Fruit fly (Drosophila melanogaster) whole organism, prepupa: ENCODE results near the gene CG10993.

Source experiments
- Blimp-1 ChIP-seq: fragments of 200-800 bp; sonication (Bioruptor generic); optimal IDR thresholded peaks from 3 replicates; lab custom pipeline; 2017; ENCODE audit warnings: missing biosample characterization, missing genetic modification characterization, mild to moderate bottlenecking, moderate library complexity, missing genetic modification reagents
- CG10631 ChIP-seq: fragments of 200-800 bp; sonication (Bioruptor generic); optimal IDR thresholded peaks from 2 replicates; lab custom pipeline; 2016; ENCODE audit warnings: missing biosample characterization, missing genetic modification characterization
- CG10669 ChIP-seq: fragments of 200-800 bp; sonication (Bioruptor generic); optimal IDR thresholded peaks from 3 replicates; lab custom pipeline; 2018; ENCODE audit warnings: missing biosample characterization, mild to moderate bottlenecking, missing genetic modification characterization, moderate library complexity
- CG11762 ChIP-seq: fragments of 200-800 bp; sonication (Bioruptor generic); optimal IDR thresholded peaks from 3 replicates; lab custom pipeline; 2016; ENCODE audit warnings: missing biosample characterization, missing genetic modification characterization; ENCODE audit not compliant: insufficient read depth
- CG11902 ChIP-seq: fragments of 200-800 bp; sonication (Bioruptor generic); optimal IDR thresholded peaks from 3 replicates; lab custom pipeline; 2016; ENCODE audit warnings: missing biosample characterization, missing genetic modification characterization
- CG15336 ChIP-seq: fragments of 200-800 bp; sonication (Bioruptor generic); IDR thresholded peaks from 2 replicates; pipeline ENCODE4 v1.3.6; 2022; ENCODE audit warnings: missing biosample characterization, missing genetic modification characterization
- CG1621 ChIP-seq: fragments of 200-800 bp; sonication (Bioruptor generic); optimal IDR thresholded peaks from 3 replicates; lab custom pipeline; 2018; ENCODE audit warnings: missing biosample characterization, mild to moderate bottlenecking, missing genetic modification characterization
- CG16779 ChIP-seq: fragments of 200-800 bp; sonication (Bioruptor generic); optimal IDR thresholded peaks from 3 replicates; lab custom pipeline; 2017; ENCODE audit warnings: missing biosample characterization, mild to moderate bottlenecking, missing genetic modification characterization
- CG31627 ChIP-seq: fragments of 200-800 bp; sonication (Bioruptor generic); optimal IDR thresholded peaks from 3 replicates; lab custom pipeline; 2016; ENCODE audit warnings: missing biosample characterization, missing genetic modification characterization
- CG32006 ChIP-seq: fragments of 200-800 bp; sonication (Bioruptor generic); optimal IDR thresholded peaks from 3 replicates; lab custom pipeline; 2017; ENCODE audit warnings: missing biosample characterization, mild to moderate bottlenecking, missing genetic modification characterization
- CG4318 ChIP-seq: fragments of 200-800 bp; sonication (Bioruptor generic); optimal IDR thresholded peaks from 3 replicates; lab custom pipeline; 2017; ENCODE audit warnings: missing biosample characterization, mild to moderate bottlenecking, missing genetic modification characterization
- CG6163 ChIP-seq: fragments of 200-800 bp; sonication (Bioruptor generic); IDR thresholded peaks from 3 replicates; pipeline ENCODE4 v1.3.6; 2022; ENCODE audit warnings: missing biosample characterization, missing genetic modification characterization
- CG6276 ChIP-seq: fragments of 200-800 bp; sonication (Bioruptor generic); optimal IDR thresholded peaks from 2 replicates; lab custom pipeline; 2017; ENCODE audit warnings: missing biosample characterization, mild to moderate bottlenecking, missing genetic modification characterization
- CG6792 ChIP-seq: fragments of 200-800 bp; sonication (Bioruptor generic); optimal IDR thresholded peaks from 3 replicates; lab custom pipeline; 2016; ENCODE audit warnings: missing biosample characterization, missing genetic modification characterization
- CG6808 ChIP-seq: fragments of 200-800 bp; sonication (Bioruptor generic); optimal IDR thresholded peaks from 3 replicates; lab custom pipeline; 2017; ENCODE audit warnings: missing biosample characterization, missing genetic modification characterization, mild to moderate bottlenecking, moderate library complexity, missing genetic modification reagents
- CG6854 ChIP-seq: fragments of 200-800 bp; sonication (Bioruptor generic); optimal IDR thresholded peaks from 2 replicates; lab custom pipeline; 2017; ENCODE audit warnings: missing biosample characterization, mild to moderate bottlenecking, missing genetic modification characterization
- CG7368 ChIP-seq: fragments of 200-800 bp; sonication (Bioruptor generic); optimal IDR thresholded peaks from 3 replicates; lab custom pipeline; 2016; ENCODE audit warnings: missing biosample characterization, missing genetic modification characterization
- CG8119 ChIP-seq: fragments of 200-800 bp; sonication (Bioruptor generic); IDR thresholded peaks from 3 replicates; pipeline ENCODE4 v1.3.6; 2022; ENCODE audit warnings: missing biosample characterization, missing genetic modification characterization
- CG8319 ChIP-seq: fragments of 200-800 bp; sonication (Bioruptor generic); optimal IDR thresholded peaks from 3 replicates; lab custom pipeline; 2016; ENCODE audit warnings: missing biosample characterization, missing genetic modification characterization
- CG9139 ChIP-seq: fragments of 200-800 bp; sonication (Bioruptor generic); optimal IDR thresholded peaks from 3 replicates; lab custom pipeline; 2017; ENCODE audit warnings: missing biosample characterization, mild to moderate bottlenecking, missing genetic modification characterization
- Eip75B ChIP-seq: fragments of 200-800 bp; sonication (Bioruptor generic); optimal IDR thresholded peaks from 3 replicates; lab custom pipeline; 2016; ENCODE audit warnings: missing biosample characterization, missing genetic modification characterization
- Eip93F ChIP-seq: fragments of 200-800 bp; sonication (Bioruptor generic); optimal IDR thresholded peaks from 2 replicates; lab custom pipeline; 2016; ENCODE audit warnings: missing biosample characterization, mild to moderate bottlenecking, missing genetic modification characterization
- Ets21C ChIP-seq: fragments of 200-800 bp; sonication (Bioruptor generic); optimal IDR thresholded peaks from 3 replicates; lab custom pipeline; 2016; ENCODE audit warnings: missing biosample characterization, missing genetic modification characterization
- Gug ChIP-seq: fragments of 200-800 bp; sonication (Bioruptor generic); IDR thresholded peaks from 2 replicates; pipeline ENCODE4 v1.3.6; 2022; ENCODE audit warnings: missing biosample characterization, missing genetic modification characterization
- Hr38 ChIP-seq: sonication (Bioruptor generic); optimal IDR thresholded peaks from 2 replicates; lab custom pipeline; 2016; ENCODE audit warnings: missing biosample characterization, missing genetic modification characterization
- Hr39 ChIP-seq: fragments of 200-800 bp; sonication (Bioruptor generic); optimal IDR thresholded peaks from 2 replicates; lab custom pipeline; 2016; ENCODE audit warnings: missing biosample characterization, missing genetic modification characterization
- Hr4 ChIP-seq: fragments of 200-800 bp; sonication (Bioruptor generic); optimal IDR thresholded peaks from 3 replicates; lab custom pipeline; 2016; ENCODE audit warnings: missing biosample characterization, missing genetic modification characterization
- Lpt ChIP-seq: fragments of 200-800 bp; sonication (Bioruptor generic); optimal IDR thresholded peaks from 3 replicates; lab custom pipeline; 2016; ENCODE audit warnings: missing biosample characterization, missing genetic modification characterization
- Met ChIP-seq: fragments of 200-800 bp; sonication (Bioruptor generic); optimal IDR thresholded peaks from 3 replicates; lab custom pipeline; 2016; ENCODE audit warnings: missing biosample characterization, missing genetic modification characterization
- OdsH ChIP-seq: fragments of 200-800 bp; sonication (Bioruptor generic); optimal IDR thresholded peaks from 3 replicates; lab custom pipeline; 2016; ENCODE audit warnings: missing biosample characterization, missing genetic modification characterization
- Smox ChIP-seq: fragments of 200-800 bp; sonication (Bioruptor generic); optimal IDR thresholded peaks from 3 replicates; lab custom pipeline; 2016; ENCODE audit warnings: missing biosample characterization, missing genetic modification characterization
- Sox102F ChIP-seq: fragments of 200-800 bp; sonication (Bioruptor generic); optimal IDR thresholded peaks from 2 replicates; lab custom pipeline; 2016; ENCODE audit warnings: missing biosample characterization, mild to moderate bottlenecking, missing genetic modification characterization
- Sox14 ChIP-seq: fragments of 200-800 bp; sonication (Bioruptor generic); optimal IDR thresholded peaks from 3 replicates; lab custom pipeline; 2016; ENCODE audit warnings: missing biosample characterization, missing genetic modification characterization
- Sox15 ChIP-seq: fragments of 200-800 bp; sonication (Bioruptor generic); optimal IDR thresholded peaks from 3 replicates; lab custom pipeline; 2016; ENCODE audit warnings: missing biosample characterization, missing genetic modification characterization
- achi ChIP-seq: fragments of 200-800 bp; sonication (Bioruptor generic); optimal IDR thresholded peaks from 3 replicates; lab custom pipeline; 2016; ENCODE audit warnings: missing biosample characterization, missing genetic modification characterization
- acj6 ChIP-seq: fragments of 200-800 bp; sonication (Bioruptor generic); optimal IDR thresholded peaks from 3 replicates; lab custom pipeline; 2016; ENCODE audit warnings: missing biosample characterization, missing genetic modification characterization
- dsx ChIP-seq: fragments of 200-800 bp; optimal IDR thresholded peaks from 3 replicates; lab custom pipeline; 2019; ENCODE audit warnings: missing biosample characterization, mild to moderate bottlenecking, missing genetic modification characterization, moderate library complexity; ENCODE audit not compliant: poor library complexity, severe bottlenecking
- esn ChIP-seq: fragments of 200-800 bp; sonication (Bioruptor generic); optimal IDR thresholded peaks from 2 replicates; lab custom pipeline; 2016; ENCODE audit warnings: missing biosample characterization, mild to moderate bottlenecking, missing genetic modification characterization, moderate library complexity
- fd59A ChIP-seq: fragments of 200-800 bp; sonication (Bioruptor generic); optimal IDR thresholded peaks from 2 replicates; lab custom pipeline; 2017; ENCODE audit warnings: missing biosample characterization, mild to moderate bottlenecking, missing genetic modification characterization, missing genetic modification reagents
- fd85E ChIP-seq: fragments of 200-800 bp; sonication (Bioruptor generic); optimal IDR thresholded peaks from 3 replicates; lab custom pipeline; 2016; ENCODE audit warnings: missing biosample characterization, missing genetic modification characterization
- lz ChIP-seq: fragments of 200-800 bp; sonication (Bioruptor generic); optimal IDR thresholded peaks from 3 replicates; lab custom pipeline; 2016; ENCODE audit warnings: missing biosample characterization, missing genetic modification characterization
- net ChIP-seq: fragments of 200-800 bp; sonication (Bioruptor generic); optimal IDR thresholded peaks from 3 replicates; lab custom pipeline; 2016; ENCODE audit warnings: missing biosample characterization, missing genetic modification characterization
- pdm3 ChIP-seq: fragments of 200-800 bp; sonication (Bioruptor generic); optimal IDR thresholded peaks from 3 replicates; lab custom pipeline; 2016; ENCODE audit warnings: missing biosample characterization, missing genetic modification characterization
- svp ChIP-seq: fragments of 200-800 bp; sonication (Bioruptor generic); peaks from one replicate; lab custom pipeline; 2016; ENCODE audit warnings: missing biosample characterization, missing genetic modification characterization
- topi ChIP-seq: fragments of 200-800 bp; sonication (Bioruptor generic); optimal IDR thresholded peaks from 3 replicates; lab custom pipeline; 2016; ENCODE audit warnings: missing biosample characterization, missing genetic modification characterization
- vri ChIP-seq: fragments of 200-800 bp; sonication (Bioruptor generic); optimal IDR thresholded peaks from 3 replicates; lab custom pipeline; 2016; ENCODE audit warnings: missing biosample characterization, mild to moderate bottlenecking, missing genetic modification characterization

CG10993 gene

DNA sequence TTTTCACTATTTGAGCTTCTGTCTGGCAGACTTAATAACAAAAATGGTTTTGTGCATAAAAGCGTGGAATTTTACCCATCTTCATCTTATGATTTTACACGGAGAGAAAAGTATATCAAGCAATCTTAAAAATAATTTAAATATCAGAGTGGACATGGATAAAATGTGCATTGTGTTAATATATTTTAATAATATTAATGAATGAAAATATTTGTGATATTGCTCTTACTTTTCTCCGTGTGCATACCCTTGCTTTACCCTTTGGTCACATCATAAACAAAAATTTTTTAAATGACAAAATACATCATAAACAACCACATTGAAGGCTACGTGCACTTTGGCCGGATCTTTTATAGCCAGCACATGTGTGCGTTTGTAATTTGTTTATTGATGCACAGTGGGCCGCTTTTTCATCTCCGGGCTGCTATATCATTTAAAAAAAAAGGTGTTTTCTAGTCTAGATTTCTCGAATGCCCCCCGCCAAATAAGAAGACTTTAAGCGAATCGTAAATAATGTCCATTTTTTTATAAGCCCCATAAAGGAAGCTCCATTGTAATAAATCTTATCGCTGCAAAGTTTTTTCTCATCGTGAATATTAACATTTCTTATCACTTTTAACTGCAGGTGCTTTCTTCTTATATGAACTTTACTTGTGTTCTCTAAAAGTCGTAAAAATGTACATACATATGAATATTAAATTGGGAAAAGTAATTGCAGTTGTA lies 26.4 kb downstream of the CG10993 start (continued):
- TF ChIP-seq Eip75B (GFP tag; lab: Kevin White, UChicago) (peak; percentile 34), CG10669 (GFP tag; lab: Kevin White, UChicago) (peak; percentile 7), CG10631 (peak; percentile 31), Ets21C (no peak), dsx (no peak), OdsH (GFP tag; lab: Kevin White, UChicago) (peak; percentile 60), Sox15 (GFP tag; lab: Kevin White, UChicago) (no peak), Eip93F (GFP tag; lab: Kevin White, UChicago) (no peak), CG16779 (tag; lab: Kevin White, UChicago) (no peak), lz (no peak), net (GFP tag; lab: Kevin White, UChicago) (peak; percentile 40), Met (GFP tag; lab: Kevin White, UChicago) (peak; percentile 37)

DNA sequence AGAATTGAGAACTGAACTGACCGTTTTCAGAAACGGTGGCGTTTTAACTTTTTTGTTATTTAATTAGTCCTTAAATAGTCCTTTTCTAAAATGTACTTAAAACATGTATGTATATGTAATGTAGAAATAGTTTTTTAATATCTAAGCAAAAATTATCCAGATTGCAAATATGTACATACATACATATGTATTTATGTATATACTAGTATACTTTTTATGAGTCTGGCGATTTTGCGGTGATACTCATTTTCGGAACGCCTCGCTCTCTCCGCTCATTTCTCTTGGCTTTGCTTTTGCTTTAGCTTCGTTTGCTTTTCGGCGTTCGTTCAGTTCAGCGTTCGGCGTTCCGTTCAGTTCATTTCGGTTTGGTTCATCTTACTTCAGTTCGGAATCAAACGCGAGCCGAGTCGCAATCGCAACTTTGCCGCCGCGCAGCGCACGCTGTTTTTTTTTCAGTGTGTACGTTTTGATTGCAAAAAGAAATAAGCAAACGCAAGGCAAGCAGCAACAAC lies 28.5 kb downstream of the CG10993 start, which contains the start of gene rdgB:
TSS of gene rdgB (plus strand) at position 381 of the 512 bp plus-strand sequence.
- TF ChIP-seq CG6163 (peak; percentile 68; the same call in 2 of the 3 replicates), vri (GFP tag; lab: Kevin White, UChicago) (peak; percentile 9), esn (GFP tag; lab: Kevin White, UChicago) (peak; percentile 88), Hr38 (GFP tag; lab: Kevin White, UChicago) (no peak), Hr39 (GFP tag; lab: Kevin White, UChicago) (peak; percentile 73), Lpt (GFP tag; lab: Kevin White, UChicago) (peak; percentile 81), CG1621 (tag; lab: Kevin White, UChicago) (peak; percentile 37), Smox (GFP tag; lab: Kevin White, UChicago) (peak; percentile 83), CG16779 (tag; lab: Kevin White, UChicago) (peak; percentile 51), CG11762 (peak; percentile 78), fd59A (GFP tag; lab: Kevin White, UChicago) (peak; percentile 81), CG31627 (GFP tag; lab: Kevin White, UChicago) (peak; percentile 72), pdm3 (GFP tag; lab: Kevin White, UChicago) (peak; percentile 85), CG10631 (peak; percentile 86), CG32006 (GFP tag; lab: Kevin White, UChicago) (peak; percentile 95), CG8319 (GFP tag; lab: Kevin White, UChicago) (peak; percentile 54), lz (peak; percentile 84), Blimp-1 (GFP tag; lab: Kevin White, UChicago) (peak; percentile 77), CG15336 (GFP tag; lab: Robert Waterston, UW) (peak; percentile 78), Eip93F (GFP tag; lab: Kevin White, UChicago) (peak; percentile 53), CG9139 (GFP tag; lab: Kevin White, UChicago) (peak; percentile 32), Hr4 (GFP tag; lab: Kevin White, UChicago) (peak; percentile 85), acj6 (peak; percentile 80), dsx (peak; percentile 56), OdsH (GFP tag; lab: Kevin White, UChicago) (peak; percentile 84), Sox102F (GFP tag; lab: Kevin White, UChicago) (peak; percentile 79), Met (GFP tag; lab: Kevin White, UChicago) (peak; percentile 82), fd85E (GFP tag; lab: Kevin White, UChicago) (no peak), CG10669 (GFP tag; lab: Kevin White, UChicago) (peak; percentile 100), svp (peak; percentile 88), achi (peak; percentile 86), CG8119 (GFP tag; lab: Robert Waterston, UW) (peak; percentile 80), net (GFP tag; lab: Kevin White, UChicago) (peak; percentile 73), Sox14 (peak; percentile 68), CG11902 (peak; percentile 76), CG7368 (GFP tag; lab: Kevin White, UChicago) (peak; percentile 11), CG6854 (GFP tag; lab: Kevin White, UChicago) (peak; percentile 21), topi (GFP tag; lab: Kevin White, UChicago) (peak; percentile 83), Ets21C (peak; percentile 35), CG4318 (GFP tag; lab: Kevin White, UChicago) (peak; percentile 92), CG6276 (GFP tag; lab: Kevin White, UChicago) (peak; percentile 84), CG6792 (GFP tag; lab: Kevin White, UChicago) (peak; percentile 78), Gug (peak; percentile 72), CG6808 (peak; percentile 78)
